Fruit fly (Drosophila melanogaster) whole organism, embryonic: Measurements from ENCODE around the gene CG34001.

Experiments used
- Adf1 ChIP-seq: fragments of 200-800 bp; sonication (Bioruptor generic); IDR thresholded peaks from 2 replicates; pipeline ENCODE4 v1.3.6; 2022; ENCODE audit warnings: missing biosample characterization, missing genetic modification characterization
- Blimp-1 ChIP-seq: fragments of 200-800 bp; sonication (Bioruptor generic); optimal IDR thresholded peaks from 3 replicates; lab custom pipeline; 2018; ENCODE audit warnings: missing biosample characterization, missing genetic modification characterization, mild to moderate bottlenecking, moderate library complexity, missing genetic modification reagents
- BtbVII ChIP-seq: fragments of 200-800 bp; sonication (Bioruptor generic); optimal IDR thresholded peaks from 3 replicates; lab custom pipeline; 2017; ENCODE audit warnings: missing biosample characterization, mild to moderate bottlenecking, missing genetic modification characterization
- CG11504 ChIP-seq: fragments of 200-800 bp; sonication (Bioruptor generic); optimal IDR thresholded peaks from 3 replicates; lab custom pipeline; 2019; ENCODE audit warnings: missing biosample characterization, mild to moderate bottlenecking, missing genetic modification characterization, moderate library complexity
- CG13287 ChIP-seq: fragments of 200-800 bp; sonication (Bioruptor generic); IDR thresholded peaks from 2 replicates; pipeline ENCODE4 v1.3.6; 2022; ENCODE audit warnings: missing biosample characterization, missing genetic modification characterization; ENCODE audit not compliant: partially characterized antibody
- CG13894 ChIP-seq: fragments of 200-800 bp; sonication (Bioruptor generic); optimal IDR thresholded peaks from 3 replicates; lab custom pipeline; 2018; ENCODE audit warnings: missing biosample characterization, mild to moderate bottlenecking, missing genetic modification characterization, moderate library complexity
- CG14050 ChIP-seq: fragments of 200-800 bp; sonication (Bioruptor generic); IDR thresholded peaks from 3 replicates; pipeline ENCODE4 v1.3.6; 2022; ENCODE audit warnings: missing biosample characterization, missing genetic modification characterization
- CG14710 ChIP-seq: fragments of 200-800 bp; sonication (Bioruptor generic); optimal IDR thresholded peaks from 3 replicates; lab custom pipeline; 2019; ENCODE audit warnings: missing biosample characterization, mild to moderate bottlenecking, missing genetic modification characterization, moderate library complexity
- CG15601 ChIP-seq: fragments of 200-800 bp; sonication (Bioruptor generic); optimal IDR thresholded peaks from 3 replicates; lab custom pipeline; 2019; ENCODE audit warnings: missing biosample characterization, mild to moderate bottlenecking, missing genetic modification characterization, moderate library complexity
- CG1647 ChIP-seq: fragments of 200-800 bp; sonication (Bioruptor generic); optimal IDR thresholded peaks from 3 replicates; lab custom pipeline; 2016; ENCODE audit warnings: missing biosample characterization, missing genetic modification characterization
- CG1832 ChIP-seq: fragments of 200-800 bp; sonication (Bioruptor generic); optimal IDR thresholded peaks from 2 replicates; lab custom pipeline; 2017; ENCODE audit warnings: missing biosample characterization, mild to moderate bottlenecking, missing genetic modification characterization, inconsistent platforms
- CG2875 ChIP-seq: fragments of 200-800 bp; sonication (Bioruptor generic); optimal IDR thresholded peaks from 2 replicates; lab custom pipeline; 2017; ENCODE audit warnings: missing biosample characterization, mild to moderate bottlenecking, missing genetic modification characterization, missing genetic modification reagents
- CG31365 ChIP-seq: fragments of 200-800 bp; sonication (Bioruptor generic); optimal IDR thresholded peaks from 2 replicates; lab custom pipeline; 2018; ENCODE audit warnings: missing biosample characterization, mild to moderate bottlenecking, missing genetic modification characterization
- CG43689 ChIP-seq: fragments of 200-800 bp; sonication (Bioruptor generic); IDR thresholded peaks from 2 replicates; pipeline ENCODE4 v1.3.6; 2022; ENCODE audit warnings: missing biosample characterization, missing genetic modification characterization
- CG4707 ChIP-seq: fragments of 200-800 bp; sonication (Bioruptor generic); optimal IDR thresholded peaks from 2 replicates; lab custom pipeline; 2018; ENCODE audit warnings: missing biosample characterization, mild to moderate bottlenecking, missing genetic modification characterization, moderate library complexity
- CG4820 ChIP-seq: fragments of 200-800 bp; sonication (Bioruptor generic); optimal IDR thresholded peaks from 3 replicates; lab custom pipeline; 2016; ENCODE audit warnings: missing biosample characterization, missing genetic modification characterization
- CG6254 ChIP-seq: fragments of 200-800 bp; sonication (Bioruptor generic); optimal IDR thresholded peaks from 3 replicates; lab custom pipeline; 2017; ENCODE audit warnings: mild to moderate bottlenecking, missing biosample characterization, missing genetic modification reagents, missing genetic modification characterization
- CG6813 ChIP-seq: fragments of 200-800 bp; sonication (Bioruptor generic); optimal IDR thresholded peaks from 2 replicates; lab custom pipeline; 2017; ENCODE audit warnings: missing biosample characterization, missing genetic modification characterization, mild to moderate bottlenecking, moderate library complexity, missing genetic modification reagents
- CG7357 ChIP-seq: fragments of 200-800 bp; sonication (Bioruptor generic); IDR thresholded peaks from 3 replicates; pipeline ENCODE4 v1.3.6; 2022; ENCODE audit warnings: missing biosample characterization, missing genetic modification characterization
- CG7928 ChIP-seq: fragments of 200-800 bp; sonication (Bioruptor generic); optimal IDR thresholded peaks from 2 replicates; lab custom pipeline; 2017; ENCODE audit warnings: missing biosample characterization, mild to moderate bottlenecking, missing genetic modification characterization
- D19A ChIP-seq: fragments of 200-800 bp; optimal IDR thresholded peaks from 3 replicates; lab custom pipeline; 2019; ENCODE audit warnings: missing biosample characterization, mild to moderate bottlenecking, missing genetic modification characterization, moderate library complexity
- D19B ChIP-seq: fragments of 200-800 bp; sonication (Bioruptor generic); optimal IDR thresholded peaks from 2 replicates; lab custom pipeline; 2017; ENCODE audit warnings: missing biosample characterization, mild to moderate bottlenecking, missing genetic modification characterization
- Deaf1 ChIP-seq: fragments of 200-800 bp; optimal IDR thresholded peaks from 3 replicates; lab custom pipeline; 2019; ENCODE audit warnings: missing biosample characterization, mild to moderate bottlenecking, missing genetic modification characterization, moderate library complexity
- Dll ChIP-seq: fragments of 200-800 bp; sonication (Bioruptor generic); IDR thresholded peaks from 4 replicates; pipeline ENCODE4 v1.3.6; 2022; ENCODE audit warnings: missing biosample characterization, missing genetic modification characterization; ENCODE audit not compliant: partially characterized antibody
- Drgx ChIP-seq: fragments of 200-800 bp; sonication (Bioruptor generic); IDR thresholded peaks from 2 replicates; pipeline ENCODE4 v1.3.6; 2022; ENCODE audit warnings: missing biosample characterization, missing genetic modification characterization
- HHEX ChIP-seq: fragments of 200-800 bp; sonication (Bioruptor generic); optimal IDR thresholded peaks from 3 replicates; lab custom pipeline; 2017; ENCODE audit warnings: missing biosample characterization, mild to moderate bottlenecking, missing genetic modification characterization, missing genetic modification reagents
- Hmr ChIP-seq: fragments of 200-800 bp; sonication (Bioruptor generic); optimal IDR thresholded peaks from 3 replicates; lab custom pipeline; 2017; ENCODE audit warnings: mild to moderate bottlenecking, missing biosample characterization, missing genetic modification reagents, missing genetic modification characterization
- Hr3 ChIP-seq: fragments of 200-800 bp; sonication (Bioruptor generic); optimal IDR thresholded peaks from 3 replicates; lab custom pipeline; 2016; ENCODE audit warnings: missing biosample characterization, missing genetic modification characterization
- Hr39 ChIP-seq: fragments of >200 bp; optimal IDR thresholded peaks from 2 replicates; lab custom pipeline; 2017
- Med ChIP-seq: fragments of 200-800 bp; sonication (Bioruptor generic); peaks from one replicate; lab custom pipeline; 2016; ENCODE audit warnings: missing biosample characterization, missing genetic modification characterization, mild to moderate bottlenecking, inconsistent platforms, moderate library complexity
- NC2β ChIP-seq: fragments of 200-800 bp; sonication (Bioruptor generic); optimal IDR thresholded peaks from 2 replicates; lab custom pipeline; 2016; ENCODE audit warnings: missing biosample characterization, missing genetic modification characterization
- TFAM ChIP-seq: fragments of 200-800 bp; sonication (Bioruptor generic); optimal IDR thresholded peaks from 2 replicates; lab custom pipeline; 2017; ENCODE audit warnings: missing biosample characterization, missing genetic modification characterization, inconsistent platforms
- Trl ChIP-seq, 3 experiments: fragments of >200 bp in 2 of 3; fragments of 200-800 bp in 1 of 3; sonication (Bioruptor generic) in 1 of 3; optimal IDR thresholded peaks; 2 replicates in 1 of 3; 3 replicates in 2 of 3; lab custom pipeline; 2016 to 2017; ENCODE audit warnings: missing biosample characterization in 1 of 3, missing genetic modification characterization in 1 of 3
- abd-A ChIP-seq: fragments of 200-800 bp; sonication (Bioruptor generic); optimal IDR thresholded peaks from 3 replicates; lab custom pipeline; 2019; ENCODE audit warnings: missing biosample characterization, mild to moderate bottlenecking, missing genetic modification characterization, moderate library complexity
- al ChIP-seq: fragments of 200-800 bp; sonication (Bioruptor generic); IDR thresholded peaks from 2 replicates; pipeline ENCODE4 v1.3.6; 2022; ENCODE audit warnings: missing biosample characterization, missing genetic modification characterization
- chm ChIP-seq: fragments of 200-800 bp; sonication (Bioruptor generic); IDR thresholded peaks from 2 replicates; pipeline ENCODE4 v1.3.6; 2022; ENCODE audit warnings: missing biosample characterization, missing genetic modification characterization
- crol ChIP-seq: fragments of 200-800 bp; sonication (Bioruptor generic); IDR thresholded peaks from 2 replicates; pipeline ENCODE4 v1.3.6; 2022; ENCODE audit warnings: missing biosample characterization, missing genetic modification characterization
- dmrt99B ChIP-seq: fragments of 200-800 bp; sonication (Bioruptor generic); optimal IDR thresholded peaks from 2 replicates; lab custom pipeline; 2018; ENCODE audit warnings: missing biosample characterization, mild to moderate bottlenecking, missing genetic modification characterization, moderate library complexity
- fd3F ChIP-seq: fragments of 200-800 bp; sonication (Bioruptor generic); optimal IDR thresholded peaks from 2 replicates; lab custom pipeline; 2018; ENCODE audit warnings: missing biosample characterization, mild to moderate bottlenecking, missing genetic modification characterization, moderate library complexity
- fru ChIP-seq: fragments of >200 bp; optimal IDR thresholded peaks from 2 replicates; lab custom pipeline; 2017
- hth ChIP-seq: fragments of >200 bp; optimal IDR thresholded peaks from 2 replicates; lab custom pipeline; 2017; ENCODE audit warnings: inconsistent platforms
- lbe ChIP-seq: fragments of 200-800 bp; sonication (Bioruptor generic); optimal IDR thresholded peaks from 2 replicates; lab custom pipeline; 2016; ENCODE audit warnings: missing biosample characterization, mild to moderate bottlenecking, missing genetic modification characterization
- org-1 ChIP-seq: fragments of 200-800 bp; sonication (Bioruptor generic); optimal IDR thresholded peaks from 2 replicates; lab custom pipeline; 2017; ENCODE audit warnings: missing biosample characterization, missing genetic modification characterization
- row ChIP-seq: fragments of 200-800 bp; sonication (Bioruptor generic); IDR thresholded peaks from 3 replicates; pipeline ENCODE4 v1.3.6; 2022; ENCODE audit warnings: missing biosample characterization, missing genetic modification characterization
- salm ChIP-seq: fragments of 200-800 bp; sonication (Bioruptor generic); optimal IDR thresholded peaks from 2 replicates; lab custom pipeline; 2018; ENCODE audit warnings: missing biosample characterization, mild to moderate bottlenecking, missing genetic modification characterization
- shn ChIP-seq: fragments of 200-800 bp; sonication (Bioruptor generic); optimal IDR thresholded peaks from 3 replicates; lab custom pipeline; 2016; ENCODE audit warnings: missing biosample characterization, missing genetic modification characterization
- sna ChIP-seq: fragments of 200-800 bp; sonication (Bioruptor generic); IDR thresholded peaks from 2 replicates; pipeline ENCODE4 v1.3.6; 2022; ENCODE audit warnings: missing biosample characterization, missing genetic modification characterization; ENCODE audit not compliant: partially characterized antibody
- so ChIP-seq: fragments of 200-800 bp; sonication (Bioruptor generic); IDR thresholded peaks from 3 replicates; pipeline ENCODE4 v1.3.6; 2022; ENCODE audit warnings: missing biosample characterization, missing genetic modification characterization
- sqz ChIP-seq: fragments of 200-800 bp; sonication (Bioruptor generic); optimal IDR thresholded peaks from 3 replicates; lab custom pipeline; 2018; ENCODE audit warnings: missing biosample characterization, mild to moderate bottlenecking, missing genetic modification characterization
- sr ChIP-seq: fragments of 200-800 bp; sonication (Bioruptor generic); IDR thresholded peaks from 3 replicates; pipeline ENCODE4 v1.3.6; 2022; ENCODE audit warnings: missing biosample characterization, missing genetic modification characterization
- tup ChIP-seq: fragments of 200-800 bp; sonication (Bioruptor generic); optimal IDR thresholded peaks from 2 replicates; lab custom pipeline; 2016; ENCODE audit warnings: missing biosample characterization, mild to moderate bottlenecking, missing genetic modification characterization, moderate library complexity
- yki ChIP-seq: fragments of >200 bp; optimal IDR thresholded peaks from 3 replicates; lab custom pipeline; 2018
- zf30C ChIP-seq: fragments of 200-800 bp; sonication (Bioruptor generic); optimal IDR thresholded peaks from 3 replicates; lab custom pipeline; 2018; ENCODE audit warnings: missing biosample characterization, mild to moderate bottlenecking, missing genetic modification characterization

Gene CG34001

DNA sequence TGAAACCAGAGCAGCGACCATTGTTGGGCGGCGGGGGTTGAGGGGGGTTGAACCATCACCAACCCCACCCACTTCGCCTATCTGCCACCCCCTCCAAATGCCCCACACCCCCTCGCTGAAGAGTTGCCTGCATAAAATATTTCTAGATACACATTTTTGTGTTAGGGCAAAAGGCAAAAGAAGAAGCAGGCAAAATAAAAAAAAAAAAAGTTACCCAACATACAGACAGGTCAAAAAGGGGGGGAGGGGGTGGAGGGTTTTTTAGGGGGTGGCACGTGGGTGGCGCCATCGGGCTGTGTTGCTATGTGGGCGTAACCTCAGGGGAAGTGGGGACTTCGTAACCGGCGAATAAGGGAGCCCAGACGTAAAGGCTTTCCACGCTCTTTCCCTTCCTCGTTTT is 41.7 kb downstream of the CG34001 start (continued):
- no peak for TF ChIP-seq lbe (GFP tag; lab: Kevin White, UChicago)
- TF ChIP-seq CG7928: no peak
- peak; percentile 19 for TF ChIP-seq Hmr (GFP tag; lab: Kevin White, UChicago)
- peak; percentile 49; the same call in 2 of the 3 replicates for TF ChIP-seq sr (GFP tag; lab: Robert Waterston, UW)
- no peak for TF ChIP-seq CG14710 (tag; lab: Kevin White, UChicago)
- TF ChIP-seq Med (GFP tag; lab: Kevin White, UChicago): peak; percentile 15
- no peak for TF ChIP-seq NC2β (GFP tag; lab: Kevin White, UChicago)
- TF ChIP-seq D19A (tag; lab: Kevin White, UChicago): no peak
- TF ChIP-seq CG14050 (GFP tag; lab: Robert Waterston, UW): no peak
- TF ChIP-seq org-1: no peak
- no peak for TF ChIP-seq CG15601 (tag; lab: Kevin White, UChicago)
- no peak for TF ChIP-seq zf30C
- no peak for TF ChIP-seq row (GFP tag; lab: Robert Waterston, UW)
- peak; percentile 42; the same call in 1 of the 2 replicates for TF ChIP-seq Adf1 (GFP tag; lab: Robert Waterston, UW)
- no peak for TF ChIP-seq CG4707 (GFP tag; lab: Kevin White, UChicago)
- no peak for TF ChIP-seq CG43689
- TF ChIP-seq CG31365: no peak
- TF ChIP-seq fd3F: no peak
- TF ChIP-seq BtbVII (GFP tag; lab: Kevin White, UChicago): no peak
- TF ChIP-seq shn: no peak
- no peak for TF ChIP-seq CG2875 (GFP tag; lab: Kevin White, UChicago)
- TF ChIP-seq Hr3 (GFP tag; lab: Kevin White, UChicago): no peak
- peak; percentile 90 for TF ChIP-seq crol (GFP tag; lab: Robert Waterston, UW)
- TF ChIP-seq CG6254: no peak
- TF ChIP-seq chm (GFP tag; lab: Robert Waterston, UW): 0 out of 2 replicates have a peak, but pooled peaks have one; percentile 32
- no peak for TF ChIP-seq CG4820 (GFP tag; lab: Kevin White, UChicago)
- TF ChIP-seq D19B: no peak
- TF ChIP-seq CG1647 (GFP tag; lab: Kevin White, UChicago): no peak
- TF ChIP-seq sna (GFP tag; lab: Robert Waterston, UW): no peak
- TF ChIP-seq hth: no peak
- no peak for TF ChIP-seq CG11504 (tag; lab: Kevin White, UChicago)
- no peak for TF ChIP-seq tup (GFP tag; lab: Kevin White, UChicago)
- TF ChIP-seq dmrt99B (tag; lab: Kevin White, UChicago): no peak
- no peak for TF ChIP-seq yki
- TF ChIP-seq abd-A (tag; lab: Kevin White, UChicago): peak; percentile 87
- TF ChIP-seq fru (lab: Kevin White, UChicago): no peak
- no peak for TF ChIP-seq Hr39
- TF ChIP-seq, all 482 proteins: peak for 15

DNA sequence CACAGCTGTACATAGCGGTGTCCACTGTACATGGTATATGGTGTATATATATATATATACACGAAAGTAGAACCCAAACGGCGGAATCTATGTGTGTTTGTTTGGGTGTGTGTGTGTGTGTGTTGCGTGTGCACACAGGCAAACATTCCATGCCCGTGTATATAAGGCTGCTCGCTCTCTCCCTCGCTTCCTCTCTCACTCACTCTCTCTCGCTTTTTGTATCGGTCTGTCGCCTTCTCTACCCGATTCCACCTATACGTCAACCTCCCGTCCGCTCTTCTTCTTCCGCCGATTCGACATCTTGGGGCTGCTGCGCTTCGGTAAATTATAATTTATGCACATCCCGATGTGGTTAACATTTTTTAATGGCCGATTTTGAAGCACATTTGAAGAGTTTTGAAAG is 43.3 kb downstream of the CG34001 start:
- TF ChIP-seq CG13894: peak; percentile 45
- no peak for TF ChIP-seq CG7357 (GFP tag; lab: Robert Waterston, UW)
- TF ChIP-seq sqz: no peak
- no peak for TF ChIP-seq dmrt99B (tag; lab: Kevin White, UChicago)
- TF ChIP-seq CG1832 (GFP tag; lab: Kevin White, UChicago): peak; percentile 75
- TF ChIP-seq TFAM (GFP tag; lab: Kevin White, UChicago): no peak
- TF ChIP-seq crol (GFP tag; lab: Robert Waterston, UW): peak; percentile 70
- TF ChIP-seq Drgx (GFP tag; lab: Robert Waterston, UW): 0 out of 2 replicates have a peak, but pooled peaks have one; percentile 12
- TF ChIP-seq HHEX (GFP tag; lab: Kevin White, UChicago): peak; percentile 15
- peak; percentile 64 for TF ChIP-seq Deaf1 (tag; lab: Kevin White, UChicago)
- TF ChIP-seq Dll: 0 out of 4 replicates have a peak, but pooled peaks have one; percentile 41
- TF ChIP-seq Trl (optimal IDR thresholded peaks at IDR 0.05; lab: Kevin White, UChicago): peak; percentile 79 to 85
- TF ChIP-seq Trl (GFP tag; optimal IDR thresholded peaks at IDR 0.05; lab: Kevin White, UChicago): no peak
- TF ChIP-seq CG6813 (GFP tag; lab: Kevin White, UChicago): peak; percentile 12
- no peak for TF ChIP-seq so (GFP tag; lab: Robert Waterston, UW)
- no peak for TF ChIP-seq al (GFP tag; lab: Robert Waterston, UW)
- TF ChIP-seq Blimp-1 (GFP tag; lab: Kevin White, UChicago): no peak
- TF ChIP-seq salm (tag; lab: Kevin White, UChicago): peak; percentile 27
- TF ChIP-seq CG13287: peak; percentile 21; the same call in 1 of the 2 replicates
